Fruit fly (Drosophila melanogaster) whole organism, prepupa: ENCODE results near the gene CG17597.

Source experiments
- Blimp-1 ChIP-seq: fragments of 200-800 bp; sonication (Bioruptor generic); optimal IDR thresholded peaks from 3 replicates; lab custom pipeline; 2017; ENCODE audit warnings: missing biosample characterization, missing genetic modification characterization, mild to moderate bottlenecking, moderate library complexity, missing genetic modification reagents
- CG11294 ChIP-seq: fragments of 200-800 bp; sonication (Bioruptor generic); IDR thresholded peaks from 2 replicates; pipeline ENCODE4 v1.3.6; 2022; ENCODE audit warnings: missing biosample characterization, missing genetic modification characterization
- CG11762 ChIP-seq: fragments of 200-800 bp; sonication (Bioruptor generic); optimal IDR thresholded peaks from 3 replicates; lab custom pipeline; 2016; ENCODE audit warnings: missing biosample characterization, missing genetic modification characterization; ENCODE audit not compliant: insufficient read depth
- CG11902 ChIP-seq: fragments of 200-800 bp; sonication (Bioruptor generic); optimal IDR thresholded peaks from 3 replicates; lab custom pipeline; 2016; ENCODE audit warnings: missing biosample characterization, missing genetic modification characterization
- CG1621 ChIP-seq: fragments of 200-800 bp; sonication (Bioruptor generic); optimal IDR thresholded peaks from 3 replicates; lab custom pipeline; 2018; ENCODE audit warnings: missing biosample characterization, mild to moderate bottlenecking, missing genetic modification characterization
- CG16779 ChIP-seq: fragments of 200-800 bp; sonication (Bioruptor generic); optimal IDR thresholded peaks from 3 replicates; lab custom pipeline; 2017; ENCODE audit warnings: missing biosample characterization, mild to moderate bottlenecking, missing genetic modification characterization
- CG3032 ChIP-seq: fragments of 200-800 bp; optimal IDR thresholded peaks from 2 replicates; lab custom pipeline; 2019; ENCODE audit warnings: missing biosample characterization, mild to moderate bottlenecking, missing genetic modification characterization, moderate library complexity
- CG31627 ChIP-seq: fragments of 200-800 bp; sonication (Bioruptor generic); optimal IDR thresholded peaks from 3 replicates; lab custom pipeline; 2016; ENCODE audit warnings: missing biosample characterization, missing genetic modification characterization
- CG34406 ChIP-seq: fragments of 200-800 bp; sonication (Bioruptor generic); optimal IDR thresholded peaks from 3 replicates; lab custom pipeline; 2016; ENCODE audit warnings: missing biosample characterization, missing genetic modification characterization
- CG3919 ChIP-seq: fragments of 200-800 bp; sonication (Bioruptor generic); optimal IDR thresholded peaks from 3 replicates; lab custom pipeline; 2016; ENCODE audit warnings: missing biosample characterization, missing genetic modification characterization
- CG4318 ChIP-seq: fragments of 200-800 bp; sonication (Bioruptor generic); optimal IDR thresholded peaks from 3 replicates; lab custom pipeline; 2017; ENCODE audit warnings: missing biosample characterization, mild to moderate bottlenecking, missing genetic modification characterization
- CG6163 ChIP-seq: fragments of 200-800 bp; sonication (Bioruptor generic); IDR thresholded peaks from 3 replicates; pipeline ENCODE4 v1.3.6; 2022; ENCODE audit warnings: missing biosample characterization, missing genetic modification characterization
- CG6808 ChIP-seq: fragments of 200-800 bp; sonication (Bioruptor generic); optimal IDR thresholded peaks from 3 replicates; lab custom pipeline; 2017; ENCODE audit warnings: missing biosample characterization, missing genetic modification characterization, mild to moderate bottlenecking, moderate library complexity, missing genetic modification reagents
- CG7368 ChIP-seq: fragments of 200-800 bp; sonication (Bioruptor generic); optimal IDR thresholded peaks from 3 replicates; lab custom pipeline; 2016; ENCODE audit warnings: missing biosample characterization, missing genetic modification characterization
- CG8319 ChIP-seq: fragments of 200-800 bp; sonication (Bioruptor generic); optimal IDR thresholded peaks from 3 replicates; lab custom pipeline; 2016; ENCODE audit warnings: missing biosample characterization, missing genetic modification characterization
- CG8632 ChIP-seq: fragments of 200-800 bp; sonication (Bioruptor generic); optimal IDR thresholded peaks from 3 replicates; lab custom pipeline; 2016; ENCODE audit warnings: missing biosample characterization, missing genetic modification characterization
- Ets21C ChIP-seq: fragments of 200-800 bp; sonication (Bioruptor generic); optimal IDR thresholded peaks from 3 replicates; lab custom pipeline; 2016; ENCODE audit warnings: missing biosample characterization, missing genetic modification characterization
- Ets96B ChIP-seq: fragments of 200-800 bp; optimal IDR thresholded peaks from 2 replicates; lab custom pipeline; 2019; ENCODE audit warnings: missing biosample characterization, mild to moderate bottlenecking, missing genetic modification characterization, moderate library complexity
- Gug ChIP-seq: fragments of 200-800 bp; sonication (Bioruptor generic); IDR thresholded peaks from 2 replicates; pipeline ENCODE4 v1.3.6; 2022; ENCODE audit warnings: missing biosample characterization, missing genetic modification characterization
- Hr4 ChIP-seq: fragments of 200-800 bp; sonication (Bioruptor generic); optimal IDR thresholded peaks from 3 replicates; lab custom pipeline; 2016; ENCODE audit warnings: missing biosample characterization, missing genetic modification characterization
- Lpt ChIP-seq: fragments of 200-800 bp; sonication (Bioruptor generic); optimal IDR thresholded peaks from 3 replicates; lab custom pipeline; 2016; ENCODE audit warnings: missing biosample characterization, missing genetic modification characterization
- Met ChIP-seq: fragments of 200-800 bp; sonication (Bioruptor generic); optimal IDR thresholded peaks from 3 replicates; lab custom pipeline; 2016; ENCODE audit warnings: missing biosample characterization, missing genetic modification characterization
- eg ChIP-seq: fragments of 200-800 bp; sonication (Bioruptor generic); IDR thresholded peaks from 3 replicates; pipeline ENCODE4 v1.3.6; 2022; ENCODE audit warnings: missing biosample characterization, missing genetic modification characterization
- esn ChIP-seq: fragments of 200-800 bp; sonication (Bioruptor generic); optimal IDR thresholded peaks from 2 replicates; lab custom pipeline; 2016; ENCODE audit warnings: missing biosample characterization, mild to moderate bottlenecking, missing genetic modification characterization, moderate library complexity
- fd59A ChIP-seq: fragments of 200-800 bp; sonication (Bioruptor generic); optimal IDR thresholded peaks from 2 replicates; lab custom pipeline; 2017; ENCODE audit warnings: missing biosample characterization, mild to moderate bottlenecking, missing genetic modification characterization, missing genetic modification reagents
- fd85E ChIP-seq: fragments of 200-800 bp; sonication (Bioruptor generic); optimal IDR thresholded peaks from 3 replicates; lab custom pipeline; 2016; ENCODE audit warnings: missing biosample characterization, missing genetic modification characterization
- fkh ChIP-seq: fragments of 200-800 bp; sonication (Bioruptor generic); optimal IDR thresholded peaks from 3 replicates; lab custom pipeline; 2017; ENCODE audit warnings: missing biosample characterization, mild to moderate bottlenecking, missing genetic modification characterization, moderate library complexity
- lz ChIP-seq: fragments of 200-800 bp; sonication (Bioruptor generic); optimal IDR thresholded peaks from 3 replicates; lab custom pipeline; 2016; ENCODE audit warnings: missing biosample characterization, missing genetic modification characterization
- pdm3 ChIP-seq: fragments of 200-800 bp; sonication (Bioruptor generic); optimal IDR thresholded peaks from 3 replicates; lab custom pipeline; 2016; ENCODE audit warnings: missing biosample characterization, missing genetic modification characterization
- spab ChIP-seq: fragments of 200-800 bp; sonication (Bioruptor generic); optimal IDR thresholded peaks from 2 replicates; lab custom pipeline; 2017; ENCODE audit warnings: missing biosample characterization, mild to moderate bottlenecking, missing genetic modification characterization, missing genetic modification reagents
- ss ChIP-seq, 2 experiments: fragments of 200-800 bp; sonication (Bioruptor generic); optimal IDR thresholded peaks; 2 replicates in 1 of 2; 3 replicates in 1 of 2; lab custom pipeline; 2017 to 2018; ENCODE audit warnings: mild to moderate bottlenecking in 2 of 2, missing biosample characterization in 2 of 2, missing genetic modification characterization in 2 of 2, moderate library complexity in 1 of 2
- svp ChIP-seq: fragments of 200-800 bp; sonication (Bioruptor generic); peaks from one replicate; lab custom pipeline; 2016; ENCODE audit warnings: missing biosample characterization, missing genetic modification characterization
- topi ChIP-seq: fragments of 200-800 bp; sonication (Bioruptor generic); optimal IDR thresholded peaks from 3 replicates; lab custom pipeline; 2016; ENCODE audit warnings: missing biosample characterization, missing genetic modification characterization
- vri ChIP-seq: fragments of 200-800 bp; sonication (Bioruptor generic); optimal IDR thresholded peaks from 3 replicates; lab custom pipeline; 2016; ENCODE audit warnings: missing biosample characterization, mild to moderate bottlenecking, missing genetic modification characterization

The CG17597 gene

DNA sequence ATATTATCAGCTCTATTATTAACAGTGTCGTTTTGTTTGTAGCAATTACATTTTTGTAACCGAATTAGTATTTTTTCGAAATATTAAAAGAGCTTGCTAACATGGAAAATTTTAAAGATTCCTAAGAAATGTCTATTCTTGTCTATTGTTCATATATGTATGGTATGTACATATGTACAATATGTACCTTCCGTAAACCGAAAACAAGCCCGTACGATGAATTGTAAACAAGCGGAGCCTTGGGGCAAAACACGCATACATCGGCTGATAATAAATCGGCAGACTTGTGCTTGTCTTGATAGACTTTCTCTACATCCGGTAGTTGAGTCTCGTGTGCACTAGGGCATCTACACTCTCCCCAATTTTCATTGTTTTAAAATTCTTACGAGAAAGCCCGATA, 8.1 kb downstream of the CG17597 start:
- TF ChIP-seq fd85E (GFP tag; lab: Kevin White, UChicago) = no peak
- peak; percentile 3 for TF ChIP-seq CG8632 (GFP tag; lab: Kevin White, UChicago)
- peak; percentile 73 for TF ChIP-seq fkh

DNA sequence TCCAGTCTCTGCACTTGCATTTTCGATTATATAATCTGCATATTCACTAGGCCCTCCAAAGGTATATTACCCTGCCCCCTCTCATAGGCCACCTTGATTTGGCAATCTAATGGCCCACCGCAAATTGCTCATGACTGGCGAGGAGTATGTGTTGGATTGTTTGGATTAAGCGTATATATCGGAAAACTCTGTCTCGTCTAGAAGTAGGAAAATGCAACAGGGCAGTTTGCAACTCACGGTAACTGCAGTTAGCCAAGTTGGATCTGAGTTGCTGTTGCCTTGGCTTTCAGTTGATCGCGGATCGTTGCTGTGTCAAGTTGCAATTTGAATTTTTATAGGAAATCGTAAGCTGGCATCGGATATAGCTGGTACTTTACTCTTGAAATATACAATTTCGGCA, 11.9 kb downstream of the CG17597 start, which contains the start of gene Ugt36F1:
Gene Ugt36F1 (plus strand): TSS at position 301 of the 400 bp plus-strand sequence.
- no peak for TF ChIP-seq Hr4 (GFP tag; lab: Kevin White, UChicago)
- no peak for TF ChIP-seq CG3032 (tag; lab: Kevin White, UChicago)
- TF ChIP-seq vri (GFP tag; lab: Kevin White, UChicago) = no peak
- no peak for TF ChIP-seq Met (GFP tag; lab: Kevin White, UChicago)
- no peak for TF ChIP-seq Ets21C (GFP tag; lab: Kevin White, UChicago)
- no peak for TF ChIP-seq pdm3
- no peak for TF ChIP-seq CG11294
- no peak for TF ChIP-seq fkh
- no peak for TF ChIP-seq Lpt
- no peak for TF ChIP-seq lz
- no peak for TF ChIP-seq CG8319

DNA sequence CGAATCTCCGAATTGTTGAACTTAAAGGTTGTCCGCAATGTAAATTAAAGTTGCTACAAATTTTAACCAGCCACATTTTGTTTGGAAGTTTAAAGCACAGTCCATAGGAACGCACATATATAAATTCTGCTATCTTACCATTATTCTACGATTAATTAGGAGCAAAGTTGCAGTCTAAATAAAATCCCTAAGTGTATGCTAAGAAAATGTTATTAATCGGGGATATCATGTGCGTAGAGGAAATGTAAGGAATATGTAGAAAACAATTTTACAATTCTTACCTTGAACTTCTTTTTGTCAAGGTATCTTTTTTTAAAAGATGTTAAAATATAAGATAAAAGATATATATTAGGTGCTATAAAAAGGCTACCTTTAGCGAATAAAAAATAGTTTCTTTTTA, 12.6 kb downstream of the CG17597 start:
- TF ChIP-seq CG11294 (no peak), pdm3 (no peak), Blimp-1 (no peak), svp (GFP tag; lab: Kevin White, UChicago) (peak; percentile 17), Met (GFP tag; lab: Kevin White, UChicago) (no peak), esn (GFP tag; lab: Kevin White, UChicago) (no peak)

DNA sequence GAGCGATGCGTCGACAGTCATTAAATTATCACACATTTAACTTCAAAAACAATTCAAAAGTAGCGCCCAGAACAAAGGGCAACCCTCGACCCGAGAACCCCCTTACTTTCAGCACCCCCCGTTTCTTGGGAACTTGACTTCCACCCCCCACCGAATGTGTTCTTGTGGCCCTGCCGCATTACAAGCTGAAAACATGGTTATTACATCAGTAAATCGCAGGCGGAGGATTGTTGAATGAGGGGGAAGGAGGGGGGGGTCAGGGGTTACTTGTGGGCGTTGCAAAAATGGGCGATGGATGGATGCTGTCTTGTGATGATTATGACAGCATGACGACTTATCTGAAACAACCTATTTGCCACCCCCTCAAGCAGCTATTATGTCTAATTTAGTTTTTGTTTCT, 15.8 kb downstream of the CG17597 start:
- no peak for TF ChIP-seq CG7368 (GFP tag; lab: Kevin White, UChicago)
- TF ChIP-seq CG16779 (tag; lab: Kevin White, UChicago) = no peak
- no peak for TF ChIP-seq CG11902
- TF ChIP-seq svp (GFP tag; lab: Kevin White, UChicago) = no peak
- TF ChIP-seq CG31627 (GFP tag; lab: Kevin White, UChicago) = no peak
- no peak for TF ChIP-seq topi (GFP tag; lab: Kevin White, UChicago)
- TF ChIP-seq eg (GFP tag; lab: Robert Waterston, UW) = no peak
- no peak for TF ChIP-seq Ets96B
- TF ChIP-seq CG4318 = no peak
- TF ChIP-seq CG6163 (GFP tag; lab: Robert Waterston, UW) = no peak
- TF ChIP-seq ss (GFP tag; optimal IDR thresholded peaks at IDR 0.05; lab: Kevin White, UChicago) = no peak
- TF ChIP-seq CG11762 (GFP tag; lab: Kevin White, UChicago) = no peak
- TF ChIP-seq vri (GFP tag; lab: Kevin White, UChicago) = no peak
- TF ChIP-seq CG3919 (GFP tag; lab: Kevin White, UChicago) = no peak
- no peak for TF ChIP-seq CG6808 (GFP tag; lab: Kevin White, UChicago)
- TF ChIP-seq CG1621 (tag; lab: Kevin White, UChicago) = no peak
- no peak for TF ChIP-seq fd59A (GFP tag; lab: Kevin White, UChicago)

DNA sequence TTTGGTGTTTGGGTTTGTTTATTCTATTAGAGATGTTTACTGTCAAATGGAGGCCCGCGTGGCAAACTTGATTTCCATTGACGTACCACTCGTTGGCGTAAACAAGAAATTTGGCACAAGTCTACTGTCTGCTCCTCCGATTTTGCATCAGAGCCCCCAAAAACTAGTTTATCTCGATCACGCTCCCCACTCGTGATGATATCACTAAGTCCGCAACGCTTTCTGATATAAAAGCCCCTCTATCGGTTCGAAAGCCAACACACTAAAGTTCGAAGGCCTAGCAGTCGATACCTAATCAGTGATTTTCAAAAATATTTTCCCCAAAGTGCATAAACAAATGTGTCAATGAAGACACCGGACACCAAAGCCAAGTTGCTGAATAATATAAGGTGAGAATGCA, 18.2 kb downstream of the CG17597 start:
- no peak for TF ChIP-seq pdm3
- no peak for TF ChIP-seq CG16779 (tag; lab: Kevin White, UChicago)
- no peak for TF ChIP-seq topi (GFP tag; lab: Kevin White, UChicago)
- no peak for TF ChIP-seq Met (GFP tag; lab: Kevin White, UChicago)
- no peak for TF ChIP-seq esn (GFP tag; lab: Kevin White, UChicago)
- TF ChIP-seq Gug = no peak
- TF ChIP-seq spab (GFP tag; lab: Kevin White, UChicago) = no peak
- no peak for TF ChIP-seq fd85E (GFP tag; lab: Kevin White, UChicago)
- TF ChIP-seq CG34406 (GFP tag; lab: Kevin White, UChicago) = no peak
